Fruit fly (Drosophila melanogaster): ENCODE data around the gene CG31156.

The CG31156 gene

DNA sequence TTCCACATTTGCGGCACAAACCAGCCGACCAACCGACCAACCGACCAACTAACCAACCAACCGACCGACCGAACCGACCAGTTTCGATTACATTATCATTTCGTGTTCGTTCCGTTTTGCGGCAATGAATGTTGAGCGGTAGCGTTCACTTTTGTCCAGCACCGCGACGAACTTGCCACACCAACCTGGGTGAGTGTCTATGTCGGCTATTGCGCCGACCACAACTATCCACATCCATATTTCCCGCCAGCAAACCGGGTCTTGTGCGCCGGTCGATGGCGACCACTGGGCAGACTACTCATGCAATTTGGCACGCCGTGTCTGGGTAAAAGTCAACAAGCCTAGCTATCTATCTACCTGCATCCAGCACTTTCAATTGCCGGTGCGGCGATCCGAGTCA is 36.5 kb downstream of the CG31156 start:
- TF ChIP-seq EcR (GFP tag; optimal IDR thresholded peaks at IDR 0.05) (no peak), fd96Ca (GFP tag; IDR thresholded peaks at IDR 0.05) (peak; percentile 27; the same call in 1 of the 3 replicates), gl (tag; optimal IDR thresholded peaks at IDR 0.05) (no peak), Pif1B (GFP tag; optimal IDR thresholded peaks at IDR 0.05) (no peak), CG10348 (GFP tag; IDR thresholded peaks at IDR 0.05) (no peak), CG34367 (tag; optimal IDR thresholded peaks at IDR 0.05) (no peak), CG8159 (tag; optimal IDR thresholded peaks at IDR 0.05) (no peak)

DNA sequence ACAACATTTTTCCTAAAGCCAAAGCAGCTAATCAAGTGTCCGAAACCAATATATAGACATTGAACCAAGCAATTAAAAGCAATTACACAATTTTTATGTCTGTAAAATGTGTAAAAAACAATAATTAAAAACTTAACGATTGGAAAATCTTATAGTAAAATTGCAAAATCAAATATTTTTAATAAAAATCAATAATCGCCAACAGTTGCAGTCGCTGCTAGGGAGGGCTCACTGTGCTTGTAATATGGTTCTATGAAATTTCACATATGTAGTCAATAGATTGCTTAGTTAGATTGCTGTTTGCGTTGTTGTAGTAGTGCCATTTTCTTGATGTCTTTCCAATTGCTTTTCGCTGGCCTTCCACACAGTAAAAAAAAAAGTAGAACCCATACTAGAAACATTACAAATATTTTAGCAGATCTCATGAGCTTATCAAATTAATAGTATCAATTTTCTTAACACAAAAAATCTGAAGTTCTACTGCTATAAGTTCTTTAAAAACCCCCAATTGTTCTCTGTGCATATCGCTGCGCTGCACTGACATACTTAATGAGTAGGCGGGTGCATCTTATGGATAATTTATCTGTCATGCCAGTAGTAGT is 37.3 kb downstream of the CG31156 start:
- no peak for TF ChIP-seq gl (tag; optimal IDR thresholded peaks at IDR 0.05)
- no peak for TF ChIP-seq D1 (tag; optimal IDR thresholded peaks at IDR 0.05)
- TF ChIP-seq CG13204 (GFP tag; optimal IDR thresholded peaks at IDR 0.05), result no peak
- TF ChIP-seq CG10348 (GFP tag; IDR thresholded peaks at IDR 0.05), result no peak
- no peak for TF ChIP-seq Pif1A (GFP tag; optimal IDR thresholded peaks at IDR 0.05)
- TF ChIP-seq CG34367 (tag; optimal IDR thresholded peaks at IDR 0.05), result no peak
- TF ChIP-seq Snoo (tag; optimal IDR thresholded peaks at IDR 0.05), result no peak
- peak; percentile 1 for TF ChIP-seq Pif1B (GFP tag; optimal IDR thresholded peaks at IDR 0.05)
- TF ChIP-seq fd96Ca (GFP tag; IDR thresholded peaks at IDR 0.05), result peak; percentile 64; the same call in 2 of the 3 replicates
- TF ChIP-seq CG14655 (GFP tag; optimal IDR thresholded peaks at IDR 0.05), result peak; percentile 77
- TF ChIP-seq CG9948 (tag; optimal IDR thresholded peaks at IDR 0.05), result no peak
- TF ChIP-seq EcR (GFP tag; optimal IDR thresholded peaks at IDR 0.05), result no peak
- peak; percentile 65 for TF ChIP-seq CG8301 (tag; optimal IDR thresholded peaks at IDR 0.05)
- TF ChIP-seq CG32121 (GFP tag; IDR thresholded peaks at IDR 0.05), result peak; percentile 55; the same call in 1 of the 2 replicates
- no peak for TF ChIP-seq CG17806 (tag; optimal IDR thresholded peaks at IDR 0.05)
- peak; percentile 37; the same call in 1 of the 2 replicates for TF ChIP-seq CG12605 (GFP tag; IDR thresholded peaks at IDR 0.05)
- peak; percentile 54 for TF ChIP-seq Ets98B (GFP tag; IDR thresholded peaks at IDR 0.05)
- TF ChIP-seq CG15710 (tag; optimal IDR thresholded peaks at IDR 0.05), result no peak
- TF ChIP-seq CG8159 (tag; optimal IDR thresholded peaks at IDR 0.05), result no peak
- TF ChIP-seq rn (GFP tag; IDR thresholded peaks at IDR 0.05), result no peak
- peak; percentile 84 for TF ChIP-seq CG4496 (GFP tag; IDR thresholded peaks at IDR 0.05)

- TF ChIP-seq CG32121 (GFP tag; IDR thresholded peaks at IDR 0.05), result no peak
- TF ChIP-seq CG9948 (tag; optimal IDR thresholded peaks at IDR 0.05), result no peak
- TF ChIP-seq CG4496 (GFP tag; IDR thresholded peaks at IDR 0.05), result no peak
- no peak for TF ChIP-seq CG12605 (GFP tag; IDR thresholded peaks at IDR 0.05)
- no peak for TF ChIP-seq rn (GFP tag; IDR thresholded peaks at IDR 0.05)
- no peak for TF ChIP-seq CG10348 (GFP tag; IDR thresholded peaks at IDR 0.05)
- no peak for TF ChIP-seq CG15710 (tag; optimal IDR thresholded peaks at IDR 0.05)
Measured at dm6 chr3R:22573590-22573989, 39.9 kb downstream of the CG31156 start.

DNA sequence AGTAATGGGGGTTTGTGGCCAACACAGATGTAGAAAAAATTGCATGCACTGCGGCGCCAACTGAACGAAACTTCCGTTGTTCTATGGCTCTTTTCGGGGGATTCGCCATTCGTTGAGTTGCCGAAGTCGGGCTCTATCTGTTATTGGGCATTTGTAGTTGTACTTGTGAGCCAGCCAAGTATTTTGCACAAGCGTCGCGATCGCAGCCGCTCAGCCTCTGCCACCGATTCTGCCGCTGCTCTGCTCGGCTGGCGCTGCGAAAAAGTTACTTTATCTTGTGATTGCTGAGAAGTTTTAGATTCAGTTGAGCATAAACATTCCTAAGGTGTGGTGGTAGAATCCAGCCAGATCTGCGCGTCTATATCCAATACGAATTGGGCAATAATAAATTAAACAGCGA is 43.6 kb downstream of the CG31156 start, which contains the start of gene CG33110:
TSS of gene CG33110 (plus strand) at position 301 of the 400 bp plus-strand sequence.
- peak; percentile 34; the same call in 1 of the 3 replicates for TF ChIP-seq CG4496 (GFP tag; IDR thresholded peaks at IDR 0.05)
- no peak for TF ChIP-seq CG15710 (tag; optimal IDR thresholded peaks at IDR 0.05)
- TF ChIP-seq EcR (GFP tag; optimal IDR thresholded peaks at IDR 0.05), result no peak
- TF ChIP-seq rn (GFP tag; IDR thresholded peaks at IDR 0.05), result no peak

dm6 chr3R:22568508-22568907 is 44.9 kb downstream of the CG31156 start:
- no peak for TF ChIP-seq CG15710 (tag; optimal IDR thresholded peaks at IDR 0.05)
- no peak for TF ChIP-seq CG34367 (tag; optimal IDR thresholded peaks at IDR 0.05)

DNA sequence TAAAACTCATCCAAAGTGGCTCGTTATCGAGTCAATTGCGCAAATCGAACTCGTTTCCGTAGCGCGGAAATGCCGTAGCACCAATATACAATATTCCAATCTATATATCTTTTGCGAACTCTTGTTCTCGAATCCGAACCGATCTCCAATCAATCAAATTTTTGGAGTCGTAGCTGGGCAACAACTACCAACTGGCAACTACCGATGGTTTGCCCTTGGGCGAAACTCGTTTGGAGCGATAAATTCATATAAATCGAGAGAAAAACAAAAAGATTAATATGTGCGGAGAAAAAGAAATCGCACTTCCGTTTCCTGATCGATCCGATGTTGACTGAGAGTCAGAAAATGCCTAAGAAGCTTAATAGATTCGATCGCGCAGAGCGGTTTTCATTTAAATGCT is 47.7 kb downstream of the CG31156 start:
- TF ChIP-seq CG34367 (tag; optimal IDR thresholded peaks at IDR 0.05) (no peak), CG32121 (GFP tag; IDR thresholded peaks at IDR 0.05) (no peak), CG12605 (GFP tag; IDR thresholded peaks at IDR 0.05) (no peak), CG15710 (tag; optimal IDR thresholded peaks at IDR 0.05) (no peak), Ets98B (GFP tag; IDR thresholded peaks at IDR 0.05) (no peak), Pif1B (GFP tag; optimal IDR thresholded peaks at IDR 0.05) (no peak), CG8159 (tag; optimal IDR thresholded peaks at IDR 0.05) (no peak), fd96Ca (GFP tag; IDR thresholded peaks at IDR 0.05) (no peak), Pif1A (GFP tag; optimal IDR thresholded peaks at IDR 0.05) (no peak), CG8301 (tag; optimal IDR thresholded peaks at IDR 0.05) (no peak), CG17806 (tag; optimal IDR thresholded peaks at IDR 0.05) (no peak)

DNA sequence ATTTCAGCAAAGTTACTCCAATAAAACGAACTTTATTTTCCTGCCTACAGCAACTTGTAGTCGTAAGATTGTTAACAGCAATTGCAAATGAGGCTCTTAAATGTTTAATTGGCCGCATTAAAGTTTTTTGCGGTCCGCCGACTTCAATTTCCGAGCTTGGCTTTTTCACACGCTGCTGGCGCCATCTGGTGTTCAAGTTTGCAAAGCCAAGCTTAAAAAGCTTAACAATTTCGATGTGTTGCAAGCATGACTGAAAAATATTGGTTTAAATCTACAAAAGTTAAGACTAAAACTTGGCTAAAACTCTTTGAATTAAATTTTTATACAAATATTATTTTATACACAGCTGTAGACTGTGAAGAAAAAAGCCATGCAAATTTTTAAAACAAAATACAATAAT is 48.7 kb downstream of the CG31156 start:
- TF ChIP-seq gl (tag; optimal IDR thresholded peaks at IDR 0.05) (no peak), CG34367 (tag; optimal IDR thresholded peaks at IDR 0.05) (no peak), CG4496 (GFP tag; IDR thresholded peaks at IDR 0.05) (no peak), D1 (tag; optimal IDR thresholded peaks at IDR 0.05) (peak; percentile 24)

Data from whole organism, pupa.